Worm (Caenorhabditis elegans): Measurements from ENCODE around the gene kcc-1.

Gene kcc-1

DNA sequence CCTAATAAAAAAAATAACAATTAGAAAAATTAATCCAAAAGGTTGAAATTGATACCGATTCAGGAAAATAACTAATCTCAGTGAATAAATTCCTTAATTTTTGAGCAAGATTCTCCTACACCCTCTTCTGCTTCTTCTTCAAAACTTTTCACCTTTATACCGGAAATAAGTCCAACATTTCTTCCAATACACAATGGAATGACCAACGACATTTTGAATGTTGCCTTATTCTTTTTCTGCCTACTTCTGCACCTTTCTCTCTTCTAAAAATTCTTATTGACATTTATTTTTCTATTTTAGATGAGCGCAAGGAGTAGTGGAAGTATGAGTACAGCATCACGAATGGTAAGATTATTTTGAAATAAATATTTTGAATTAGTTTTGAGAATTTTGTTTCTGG, 9.2 kb upstream of the kcc-1 start, which contains the start of gene unc-8:
unc-8 (plus strand) TSS at position 301 of the 400 bp plus-strand sequence.
- no peak for TF ChIP-seq snpc-4 (tag; optimal IDR thresholded peaks at IDR 0.05)
- TF ChIP-seq ZK546.5 (tag; optimal IDR thresholded peaks at IDR 0.05) = no peak
- no peak for TF ChIP-seq nhr-42 (GFP tag; IDR thresholded peaks at IDR 0.05)
- no peak for TF ChIP-seq lin-13 (GFP tag; optimal IDR thresholded peaks at IDR 0.05)
- no peak for TF ChIP-seq nhr-6 (tag; optimal IDR thresholded peaks at IDR 0.05)
- no peak for TF ChIP-seq zip-11 (GFP tag; IDR thresholded peaks at IDR 0.05)
- TF ChIP-seq jun-1 (tag; optimal IDR thresholded peaks at IDR 0.05) = no peak
- no peak for TF ChIP-seq daf-8 (GFP tag; IDR thresholded peaks at IDR 0.05)
- TF ChIP-seq tra-1 (GFP tag; IDR thresholded peaks at IDR 0.05) = no peak
- TF ChIP-seq aha-1 (tag) = no peak
- no peak for TF ChIP-seq mdt-29 (GFP tag; IDR thresholded peaks at IDR 0.05)
- TF ChIP-seq ces-1 (GFP tag; optimal IDR thresholded peaks at IDR 0.05) = no peak
- TF ChIP-seq nhr-237 (tag; optimal IDR thresholded peaks at IDR 0.05) = no peak
- TF ChIP-seq madf-9 (GFP tag; conservative IDR thresholded peaks at IDR 0.05) = no peak

DNA sequence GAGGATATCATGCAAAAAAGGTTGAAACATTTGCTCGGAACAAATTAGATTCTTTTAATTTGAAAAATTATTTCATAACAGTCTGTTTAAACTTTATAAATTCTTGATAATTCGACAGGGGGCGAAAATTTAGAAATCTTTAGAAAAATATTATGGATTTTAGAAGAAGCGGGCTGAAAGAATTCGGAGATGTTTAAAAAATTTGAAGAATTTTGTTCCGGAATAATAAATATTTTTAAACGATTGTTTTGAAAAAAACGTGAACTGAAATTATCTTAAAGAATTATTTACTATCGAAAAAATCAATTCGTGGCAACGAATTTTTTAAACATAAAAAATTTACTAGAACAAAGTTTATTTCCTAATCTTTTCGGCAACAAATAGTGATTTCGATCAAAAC, 2.4 kb upstream of the kcc-1 start, which contains the start of gene R13A1.3:
R13A1.3 (plus strand) TSS at position 301 of the 400 bp plus-strand sequence.
- no peak for TF ChIP-seq ctbp-1 (GFP tag; IDR thresholded peaks at IDR 0.05)
- TF ChIP-seq tag-97 (GFP tag; IDR thresholded peaks at IDR 0.05) = no peak
- TF ChIP-seq ZK546.5 (tag; optimal IDR thresholded peaks at IDR 0.05) = no peak

DNA sequence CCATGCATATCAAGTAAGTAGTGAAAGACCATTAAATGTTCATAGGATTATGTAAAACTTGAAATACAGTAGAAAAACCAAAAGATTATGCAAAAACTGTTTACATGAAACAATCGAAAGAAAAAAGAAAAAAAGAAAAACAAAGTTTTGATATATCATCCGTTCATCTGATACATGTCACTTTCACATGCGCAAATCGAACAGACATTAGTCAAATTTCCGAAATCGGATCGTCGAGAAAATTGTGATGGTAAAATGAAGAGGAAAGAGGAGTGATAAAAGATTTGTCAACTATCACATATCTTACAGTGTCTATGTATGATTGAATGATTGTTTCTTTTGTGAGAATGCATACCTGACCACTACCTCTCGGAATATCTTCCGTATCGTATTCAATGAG, 2.9 kb downstream of the kcc-1 start:
- TF ChIP-seq pqm-1 (tag; optimal IDR thresholded peaks at IDR 0.05) = no peak
- TF ChIP-seq spr-3 (GFP tag; optimal IDR thresholded peaks at IDR 0.05) = no peak

DNA sequence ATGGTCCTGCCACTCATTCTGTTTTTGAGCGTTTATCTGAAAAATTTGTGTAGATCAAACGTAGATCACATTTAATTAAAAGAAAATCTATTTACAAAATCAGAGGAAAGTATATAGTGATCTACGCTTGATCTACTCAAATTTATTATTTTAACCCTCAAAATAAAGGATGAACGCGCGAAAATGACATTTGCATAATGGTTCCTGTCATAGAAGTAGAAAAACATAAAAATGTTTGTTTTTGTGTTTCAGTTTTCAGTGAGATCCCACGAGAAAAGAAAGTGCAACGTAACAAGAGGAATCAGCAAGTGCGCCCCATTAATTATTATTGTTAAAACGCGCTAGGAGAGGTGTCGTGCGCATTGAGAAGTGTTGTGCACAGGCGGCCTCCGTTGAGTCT, 5.2 kb downstream of the kcc-1 start:
- TF ChIP-seq unc-62 (GFP tag; optimal IDR thresholded peaks at IDR 0.05 in 1 of 2) (peak in 1 of 2 experiments; percentile 54), unc-62 (tag; optimal IDR thresholded peaks at IDR 0.05) (no peak), jun-1 (tag; optimal IDR thresholded peaks at IDR 0.05) (no peak)

DNA sequence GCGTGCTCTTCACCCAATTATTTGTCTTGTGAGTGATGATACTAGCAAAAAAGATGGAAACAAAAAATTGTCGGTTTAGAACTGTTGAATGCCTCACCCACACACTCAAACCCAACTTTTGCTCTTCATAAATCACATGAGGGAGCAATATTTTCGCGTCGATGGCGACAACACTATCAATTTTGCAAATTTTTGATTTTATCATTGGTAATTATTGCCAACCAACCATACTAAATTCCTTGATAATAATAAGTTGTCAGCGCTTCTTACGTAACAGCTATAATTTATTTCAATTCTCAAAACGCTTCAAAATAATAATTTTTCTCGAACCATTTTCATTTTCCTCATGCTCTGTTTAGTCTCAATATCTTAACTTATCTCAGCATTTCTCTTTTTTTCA, 6.7 kb downstream of the kcc-1 start:
- TF ChIP-seq daf-16 (GFP tag; optimal IDR thresholded peaks at IDR 0.05) (no peak), daf-16 (tag; optimal IDR thresholded peaks at IDR 0.05) (peak; percentile 50), pqm-1 (tag; optimal IDR thresholded peaks at IDR 0.05) (peak; percentile 58), dmd-8 (GFP tag; IDR thresholded peaks at IDR 0.05) (no peak)

DNA sequence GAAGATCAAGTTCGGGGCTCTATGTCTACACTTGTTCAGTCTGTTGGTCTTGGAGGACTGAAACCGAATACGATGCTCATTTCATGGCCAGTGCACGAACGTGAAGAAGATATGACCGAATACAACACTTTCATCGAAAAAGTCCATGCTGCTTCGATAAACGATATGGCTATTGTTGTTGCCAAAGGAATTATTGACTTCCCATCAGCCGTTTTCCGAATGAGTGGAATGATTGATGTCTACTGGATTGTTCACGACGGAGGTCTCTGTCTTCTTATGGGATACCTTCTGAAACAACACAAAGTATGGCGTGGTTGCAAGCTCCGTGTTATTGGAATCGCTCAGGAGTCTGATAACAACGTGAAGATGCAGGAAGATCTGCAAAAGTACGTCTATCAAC, 10.1 kb downstream of the kcc-1 start:
- TF ChIP-seq aly-2 (tag; optimal IDR thresholded peaks at IDR 0.05) (no peak), daf-12 (tag; optimal IDR thresholded peaks at IDR 0.05) (no peak), mxl-3 (GFP tag; optimal IDR thresholded peaks at IDR 0.05) (no peak), hlh-30 (tag; optimal IDR thresholded peaks at IDR 0.05; ENCODE audit: insufficient read depth) (no peak), aha-1 (tag) (peak; percentile 74), unc-62 (GFP tag; optimal IDR thresholded peaks at IDR 0.05 in 1 of 2) (peak in 1 of 2 experiments; percentile 89), unc-62 (tag; optimal IDR thresholded peaks at IDR 0.05) (no peak)

DNA sequence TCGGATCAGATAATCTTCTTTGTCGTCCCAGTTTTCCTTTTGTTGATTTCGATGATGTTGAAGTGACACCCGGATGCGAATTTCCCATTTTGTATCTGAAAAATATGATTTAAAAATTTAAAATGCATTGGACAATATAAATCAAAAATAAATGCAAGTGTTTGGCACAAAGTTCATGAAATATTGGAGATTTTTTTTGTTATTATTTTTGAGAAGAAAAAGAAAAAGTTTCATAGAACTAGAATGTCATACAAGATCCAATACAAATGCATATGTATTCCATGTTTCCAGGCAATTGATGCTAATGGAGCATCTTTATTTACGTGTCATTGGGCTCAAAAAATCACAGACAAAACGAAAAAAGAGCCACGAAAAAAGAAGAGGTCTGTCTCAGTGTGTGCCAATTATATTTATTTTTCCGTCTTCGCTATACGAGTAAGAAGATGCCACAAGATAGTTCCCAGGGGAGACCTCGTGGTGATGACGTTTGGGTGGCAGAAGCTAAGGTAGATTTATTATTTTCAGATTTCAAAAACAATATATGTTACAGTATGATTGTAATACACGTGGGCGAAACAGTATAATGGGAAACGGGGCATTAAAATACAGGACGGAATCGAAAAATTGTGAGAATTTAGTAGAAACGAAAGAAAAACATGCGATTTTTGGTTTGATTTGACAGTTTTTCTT, 13.5 kb downstream of the kcc-1 start, which contains the start of the genes glb-23 and R13A1.1:
glb-23 (minus strand) TSS at position 101 of the 690 bp plus-strand sequence.
R13A1.1 (plus strand) TSS at position 640 of the 690 bp plus-strand sequence.
- TF ChIP-seq lin-39 (tag; optimal IDR thresholded peaks at IDR 0.05) = no peak
- no peak for TF ChIP-seq ceh-28 (tag; optimal IDR thresholded peaks at IDR 0.05)
- no peak for TF ChIP-seq sdz-12 (GFP tag; optimal IDR thresholded peaks at IDR 0.05)
- TF ChIP-seq nhr-237 (tag; optimal IDR thresholded peaks at IDR 0.05) = no peak
- no peak for TF ChIP-seq T26A8.4 (GFP tag; IDR thresholded peaks at IDR 0.05)

All from whole organism, L4 larva.